Fruit fly (Drosophila melanogaster): ENCODE results near the gene velo.

Gene velo

DNA sequence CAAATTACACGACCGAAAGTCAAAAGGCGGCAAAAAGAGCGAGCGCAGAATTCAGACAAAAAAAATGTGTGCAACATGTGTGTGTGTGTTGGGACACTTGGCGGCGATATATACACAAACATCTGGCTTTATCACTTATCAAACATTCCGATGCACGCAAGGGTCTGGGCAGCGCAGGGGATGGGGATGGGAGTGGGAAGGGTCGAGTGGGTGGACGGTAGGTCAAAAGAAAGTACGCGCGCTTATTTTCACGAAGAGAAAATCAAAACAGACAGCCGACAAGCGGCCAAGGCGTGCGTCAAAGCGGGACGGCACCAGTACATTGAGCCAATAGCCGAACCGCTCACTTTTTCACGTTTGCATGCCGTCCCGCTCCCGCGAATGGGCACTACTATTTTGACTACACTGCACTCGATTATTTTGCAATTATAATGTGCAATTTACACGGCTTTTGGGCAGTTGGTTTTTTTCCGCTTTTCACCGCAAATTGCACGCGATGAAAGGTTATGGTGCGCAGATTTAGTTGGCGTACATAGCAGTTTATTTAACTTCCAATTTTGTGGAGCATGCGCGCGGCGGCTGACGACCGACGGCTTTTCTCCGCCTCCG is 10.3 kb downstream of the velo start:
- no peak for TF ChIP-seq Myc (optimal IDR thresholded peaks at IDR 0.05)
- TF ChIP-seq psq (GFP tag; optimal IDR thresholded peaks at IDR 0.05): peak; percentile 100
- TF ChIP-seq CG32264 (GFP tag; optimal IDR thresholded peaks at IDR 0.05): no peak
- TF ChIP-seq h (GFP tag; optimal IDR thresholded peaks at IDR 0.05): peak; percentile 90
- TF ChIP-seq dmrt93B (GFP tag; optimal IDR thresholded peaks at IDR 0.05): no peak
- no peak for TF ChIP-seq Rel (GFP tag; optimal IDR thresholded peaks at IDR 0.05)
- TF ChIP-seq Rel (tag; optimal IDR thresholded peaks at IDR 0.05): peak; percentile 37
- no peak for TF ChIP-seq brk (GFP tag; optimal IDR thresholded peaks at IDR 0.05)
- no peak for TF ChIP-seq usp (GFP tag; optimal IDR thresholded peaks at IDR 0.05)
- no peak for TF ChIP-seq CG9705 (GFP tag; optimal IDR thresholded peaks at IDR 0.05)
- TF ChIP-seq woc (GFP tag; optimal IDR thresholded peaks at IDR 0.05): no peak
- TF ChIP-seq Dfd (GFP tag; optimal IDR thresholded peaks at IDR 0.05): no peak
- no peak for TF ChIP-seq HLH106 (tag; optimal IDR thresholded peaks at IDR 0.05)
- no peak for TF ChIP-seq lola (GFP tag; optimal IDR thresholded peaks at IDR 0.05)
- no peak for TF ChIP-seq N (GFP tag; optimal IDR thresholded peaks at IDR 0.05)
- TF ChIP-seq Hr78 (GFP tag; optimal IDR thresholded peaks at IDR 0.05): peak; percentile 12
- no peak for TF ChIP-seq Jra (GFP tag; optimal IDR thresholded peaks at IDR 0.05)
- TF ChIP-seq Sp1 (GFP tag; optimal IDR thresholded peaks at IDR 0.05): no peak
- no peak for TF ChIP-seq jim (GFP tag; optimal IDR thresholded peaks at IDR 0.05)
- TF ChIP-seq CrebA (GFP tag; optimal IDR thresholded peaks at IDR 0.05; ENCODE audit: borderline replicate concordance): no peak
- no peak for TF ChIP-seq sv (GFP tag; optimal IDR thresholded peaks at IDR 0.05)
- TF ChIP-seq Hr83 (GFP tag; optimal IDR thresholded peaks at IDR 0.05; ENCODE audit: poor library complexity, severe bottlenecking): no peak
- TF ChIP-seq Dif (GFP tag; optimal IDR thresholded peaks at IDR 0.05; ENCODE audit: partially characterized antibody): peak; percentile 32
- TF ChIP-seq Hnf4 (GFP tag; optimal IDR thresholded peaks at IDR 0.05): no peak

- peak; percentile 95 for TF ChIP-seq Dfd (GFP tag; optimal IDR thresholded peaks at IDR 0.05)
- no peak for TF ChIP-seq Sp1 (GFP tag; optimal IDR thresholded peaks at IDR 0.05)
- no peak for TF ChIP-seq foxo (GFP tag; optimal IDR thresholded peaks at IDR 0.05)
Observed at dm6 chr3L:6731077-6731476, 21.5 kb downstream of the velo start.

DNA sequence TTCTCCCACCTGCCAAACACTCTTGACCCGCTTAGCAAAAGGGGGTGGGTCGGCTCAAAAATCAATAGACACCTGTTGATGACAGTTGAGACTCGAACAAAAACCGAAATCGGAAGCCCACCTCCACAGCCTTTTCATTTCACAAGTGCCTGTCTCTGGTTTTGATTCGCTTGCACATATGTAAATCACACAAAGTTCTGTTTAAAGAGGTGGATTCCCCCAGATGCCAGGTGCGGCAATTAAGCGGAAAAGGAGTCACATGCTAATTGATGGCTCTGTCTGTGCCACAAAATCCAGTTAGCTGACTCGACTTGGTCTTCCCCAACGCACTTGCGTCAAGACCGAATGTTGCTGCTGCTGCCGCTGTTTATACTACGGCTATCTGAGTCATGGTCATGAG is 28.0 kb downstream of the velo start:
- TF ChIP-seq dmrt93B (GFP tag; optimal IDR thresholded peaks at IDR 0.05) (no peak), h (GFP tag; optimal IDR thresholded peaks at IDR 0.05) (no peak), Hr83 (GFP tag; optimal IDR thresholded peaks at IDR 0.05; ENCODE audit: poor library complexity, severe bottlenecking) (no peak), Rel (GFP tag; optimal IDR thresholded peaks at IDR 0.05) (no peak), Rel (tag; optimal IDR thresholded peaks at IDR 0.05) (peak; percentile 79)

DNA sequence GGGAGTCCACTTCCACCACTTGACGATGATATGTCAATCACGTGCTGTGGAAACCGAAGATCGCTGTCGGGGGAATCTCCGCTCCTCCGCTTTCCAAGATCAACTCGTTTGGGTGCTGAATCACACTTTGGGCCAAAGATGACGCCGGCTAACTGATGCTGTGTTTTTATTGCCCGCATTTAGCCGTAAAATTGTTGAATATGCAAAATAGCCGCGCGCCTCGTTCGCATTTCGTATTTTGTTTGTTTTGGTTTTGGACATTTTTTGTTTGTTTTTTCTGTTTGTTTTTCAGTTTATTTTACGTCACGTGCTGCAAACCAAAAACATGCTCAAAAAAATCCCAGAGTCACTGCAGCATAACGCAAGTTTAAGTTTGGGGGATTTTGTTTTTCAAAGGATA is 29.2 kb downstream of the velo start:
- TF ChIP-seq GATAd (GFP tag; optimal IDR thresholded peaks at IDR 0.05) (no peak), Rel (GFP tag; optimal IDR thresholded peaks at IDR 0.05) (no peak), Rel (tag; optimal IDR thresholded peaks at IDR 0.05) (peak; percentile 55)

- TF ChIP-seq Rel (GFP tag; optimal IDR thresholded peaks at IDR 0.05): no peak
- peak; percentile 87 for TF ChIP-seq Rel (tag; optimal IDR thresholded peaks at IDR 0.05)
- no peak for TF ChIP-seq brk (GFP tag; optimal IDR thresholded peaks at IDR 0.05)
Observed at dm6 chr3L:6719392-6719889, 33.1 kb downstream of the velo start, which contains the start of gene ple. Gene ple (minus strand): TSS chr3L:6719525.

DNA sequence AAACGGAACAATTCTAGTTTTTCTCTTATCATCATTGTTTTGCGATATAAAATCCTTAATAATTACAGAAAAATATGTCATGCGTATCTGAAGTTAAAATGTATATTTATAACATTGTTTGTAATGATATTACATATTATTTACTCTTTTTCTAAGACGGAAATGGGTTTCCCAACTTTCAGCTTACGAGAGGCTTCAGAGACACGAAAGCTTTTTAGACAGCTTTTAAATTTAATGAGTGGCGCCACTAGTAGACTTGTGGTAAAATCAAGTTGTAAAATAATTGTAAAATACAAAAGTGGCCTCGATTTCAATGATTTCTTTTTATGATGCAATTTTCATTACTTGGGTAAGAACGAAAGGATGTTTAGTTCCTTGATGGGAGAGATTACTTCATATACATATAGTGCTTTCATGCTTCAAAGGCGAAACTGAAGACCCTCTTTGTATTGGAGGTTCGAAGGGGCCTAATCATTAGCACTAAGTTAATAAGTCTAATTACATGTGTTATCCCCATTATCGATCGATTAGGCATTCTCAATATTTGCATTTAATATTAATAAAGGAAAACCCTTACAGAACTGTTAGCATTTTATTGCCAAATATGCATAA is 43.5 kb downstream of the velo start:
- TF ChIP-seq CG32264 (GFP tag; optimal IDR thresholded peaks at IDR 0.05) (no peak), Hr83 (GFP tag; optimal IDR thresholded peaks at IDR 0.05; ENCODE audit: poor library complexity, severe bottlenecking) (peak; percentile 90), rgr (GFP tag; optimal IDR thresholded peaks at IDR 0.05) (peak; percentile 87), Hnf4 (GFP tag; optimal IDR thresholded peaks at IDR 0.05) (peak; percentile 46), Jra (GFP tag; optimal IDR thresholded peaks at IDR 0.05) (no peak), CrebA (GFP tag; optimal IDR thresholded peaks at IDR 0.05; ENCODE audit: borderline replicate concordance) (no peak), brk (GFP tag; optimal IDR thresholded peaks at IDR 0.05) (peak; percentile 34), Hr78 (GFP tag; optimal IDR thresholded peaks at IDR 0.05) (no peak), Sp1 (GFP tag; optimal IDR thresholded peaks at IDR 0.05) (peak; percentile 77), dmrt93B (GFP tag; optimal IDR thresholded peaks at IDR 0.05) (peak; percentile 77), dsf (GFP tag; optimal IDR thresholded peaks at IDR 0.05; ENCODE audit: borderline replicate concordance) (peak; percentile 17), br (GFP tag; optimal IDR thresholded peaks at IDR 0.05) (peak; percentile 73), Rel (GFP tag; optimal IDR thresholded peaks at IDR 0.05) (no peak), Rel (tag; optimal IDR thresholded peaks at IDR 0.05) (no peak), h (GFP tag; optimal IDR thresholded peaks at IDR 0.05) (peak; percentile 62), Vsx2 (GFP tag; optimal IDR thresholded peaks at IDR 0.05; ENCODE audit: partially characterized antibody) (no peak), sv (GFP tag; optimal IDR thresholded peaks at IDR 0.05) (peak; percentile 29), Myc (optimal IDR thresholded peaks at IDR 0.05) (no peak), jim (GFP tag; optimal IDR thresholded peaks at IDR 0.05) (no peak), psq (GFP tag; optimal IDR thresholded peaks at IDR 0.05) (peak; percentile 22), pan (optimal IDR thresholded peaks at IDR 0.05) (no peak), OdsH (GFP tag; optimal IDR thresholded peaks at IDR 0.05) (peak; percentile 46), fru (GFP tag; optimal IDR thresholded peaks at IDR 0.05) (peak; percentile 72), lola (GFP tag; optimal IDR thresholded peaks at IDR 0.05) (no peak), foxo (GFP tag; optimal IDR thresholded peaks at IDR 0.05) (peak in 1 of 2 experiments; percentile 84), HLH106 (tag; optimal IDR thresholded peaks at IDR 0.05) (peak; percentile 58), Dif (GFP tag; optimal IDR thresholded peaks at IDR 0.05; ENCODE audit: partially characterized antibody) (peak; percentile 3), ey (GFP tag; optimal IDR thresholded peaks at IDR 0.05) (peak; percentile 3), CG9705 (GFP tag; optimal IDR thresholded peaks at IDR 0.05) (peak; percentile 75)

Data from whole organism, wandering third instar larva.